Worm (Caenorhabditis elegans) whole organism, L1 larva: ENCODE data around the gene Y40A1A.2.

ENCODE experiments used
- C04F5.9 ChIP-seq: sonication (generic microtip); optimal IDR thresholded peaks from 2 replicates; lab custom pipeline; 2016; ENCODE audit warnings: missing genetic modification characterization, missing compliant biosample characterization
- Y116A8C.19 ChIP-seq: sonication (generic microtip); optimal IDR thresholded peaks from 2 replicates; lab custom pipeline; 2016; ENCODE audit warnings: missing compliant biosample characterization, missing genetic modification characterization, borderline replicate concordance
- alr-1 ChIP-seq: fragments of 200-800 bp; sonication (Bioruptor generic); optimal IDR thresholded peaks from 2 replicates; lab custom pipeline; 2018; ENCODE audit warnings: borderline replicate concordance, mild to moderate bottlenecking, missing genetic modification characterization, missing compliant biosample characterization
- blmp-1 ChIP-seq: fragments of 150-350 bp; optimal IDR thresholded peaks from 2 replicates; lab custom pipeline; 2014; ENCODE audit warnings: missing biosample characterization, missing genetic modification characterization
- dpl-1 ChIP-seq, 3 experiments: fragments of 150-350 bp in 2 of 3; sonication (generic microtip) in 1 of 3; optimal IDR thresholded peaks; 2 replicates each; lab custom pipeline; 2014 to 2017; ENCODE audit warnings: missing biosample characterization in 3 of 3, missing genetic modification characterization in 3 of 3, missing genetic modification reagents in 3 of 3
- efl-1 ChIP-seq, 4 experiments: fragments of 150-350 bp; optimal IDR thresholded peaks in 3 of 4; peaks in 1 of 4; 1 replicate in 1 of 4; 2 replicates in 3 of 4; lab custom pipeline; 2014; ENCODE audit warnings: missing biosample characterization in 2 of 4, missing genetic modification characterization in 2 of 4, missing genetic modification reagents in 2 of 4
- egl-13 ChIP-seq: sonication (generic microtip); optimal IDR thresholded peaks from 2 replicates; lab custom pipeline; 2016; ENCODE audit warnings: missing genotype, missing genetic modification reagents, missing genetic modification characterization, missing compliant biosample characterization
- egl-27 ChIP-seq, 2 experiments: fragments of 150-350 bp in 1 of 2; sonication (generic microtip); optimal IDR thresholded peaks; 3 replicates each; lab custom pipeline; 2017 to 2018; ENCODE audit warnings: missing biosample characterization in 2 of 2, missing genetic modification characterization in 2 of 2, missing genetic modification reagents in 2 of 2
- elt-3 ChIP-seq, 6 experiments: fragments of 150-350 bp in 1 of 6; sonication (generic microtip); optimal IDR thresholded peaks; 2 replicates each; lab custom pipeline; 2017 to 2018; ENCODE audit warnings: missing biosample characterization in 6 of 6, missing genetic modification characterization in 6 of 6, inconsistent platforms in 1 of 6
- grh-1 ChIP-seq: fragments of 200-800 bp; sonication (Bioruptor generic); IDR thresholded peaks from 2 replicates; pipeline ENCODE4 v1.3.6; 2022; ENCODE audit warnings: missing genetic modification reagents, missing genetic modification characterization, missing compliant biosample characterization
- hlh-4 ChIP-seq: sonication (generic microtip); optimal IDR thresholded peaks from 2 replicates; lab custom pipeline; 2016; ENCODE audit warnings: mild to moderate bottlenecking, missing genetic modification characterization, missing compliant biosample characterization
- hpl-2 ChIP-seq: fragments of 150-350 bp; optimal IDR thresholded peaks from 2 replicates; lab custom pipeline; 2014; ENCODE audit warnings: missing biosample characterization, missing genetic modification reagents, missing genetic modification characterization
- isw-1 ChIP-seq: fragments of 200-800 bp; sonication (Bioruptor generic); IDR thresholded peaks from 2 replicates; pipeline ENCODE4 v1.3.6; 2022; ENCODE audit warnings: missing genetic modification characterization, missing compliant biosample characterization
- jun-1 ChIP-seq: fragments of 150-350 bp; optimal IDR thresholded peaks from 2 replicates; lab custom pipeline; 2014; ENCODE audit warnings: missing biosample characterization, missing genetic modification reagents, missing genetic modification characterization
- lin-15B ChIP-seq: fragments of 150-350 bp; sonication (generic microtip); optimal IDR thresholded peaks from 3 replicates; lab custom pipeline; 2014; ENCODE audit warnings: missing biosample characterization, missing genetic modification characterization
- lin-35 ChIP-seq, 2 experiments: fragments of 150-350 bp; optimal IDR thresholded peaks; 2 replicates each; lab custom pipeline; 2014; ENCODE audit warnings: missing biosample characterization in 2 of 2, missing genetic modification characterization in 2 of 2, missing genetic modification reagents in 2 of 2
- lin-39 ChIP-seq: fragments of 150-350 bp; optimal IDR thresholded peaks from 2 replicates; lab custom pipeline; 2014; ENCODE audit warnings: missing biosample characterization, missing genetic modification reagents, missing genetic modification characterization
- lir-3 ChIP-seq: sonication (generic microtip); optimal IDR thresholded peaks from 2 replicates; lab custom pipeline; 2016; ENCODE audit warnings: mild to moderate bottlenecking, missing genetic modification characterization, moderate library complexity, missing compliant biosample characterization; ENCODE audit not compliant: poor library complexity
- mab-9 ChIP-seq: fragments of 200-800 bp; sonication (Bioruptor generic); IDR thresholded peaks from 2 replicates; pipeline ENCODE4 v1.3.6; 2022; ENCODE audit warnings: missing genetic modification reagents, missing genetic modification characterization, missing compliant biosample characterization
- mdl-1 ChIP-seq, 2 experiments: fragments of 150-350 bp; optimal IDR thresholded peaks; 2 replicates each; lab custom pipeline; 2014 to 2017; ENCODE audit warnings: missing biosample characterization in 2 of 2, missing genetic modification characterization in 2 of 2, inconsistent platforms in 1 of 2
- mef-2 ChIP-seq: fragments of 150-350 bp; optimal IDR thresholded peaks from 2 replicates; lab custom pipeline; 2014; ENCODE audit warnings: missing biosample characterization, missing genetic modification characterization
- nhr-12 ChIP-seq: sonication (generic microtip); optimal IDR thresholded peaks from 2 replicates; lab custom pipeline; 2017; ENCODE audit warnings: missing biosample characterization, missing genetic modification characterization
- nhr-19 ChIP-seq: fragments of 200-800 bp; sonication (Bioruptor generic); conservative IDR thresholded peaks from 2 replicates; pipeline ENCODE4 v1.3.6; 2022; ENCODE audit warnings: missing genetic modification characterization, missing compliant biosample characterization
- nhr-20 ChIP-seq: sonication (generic microtip); optimal IDR thresholded peaks from 2 replicates; lab custom pipeline; 2016; ENCODE audit warnings: mild to moderate bottlenecking, missing genetic modification characterization, missing compliant biosample characterization
- nhr-71 ChIP-seq: sonication (generic microtip); optimal IDR thresholded peaks from 2 replicates; lab custom pipeline; 2016; ENCODE audit warnings: mild to moderate bottlenecking, missing genetic modification characterization, moderate library complexity, missing compliant biosample characterization
- nhr-76 ChIP-seq: sonication (generic microtip); optimal IDR thresholded peaks from 2 replicates; lab custom pipeline; 2017; ENCODE audit warnings: missing biosample characterization, missing genetic modification characterization
- nhr-77 ChIP-seq: fragments of 150-350 bp; optimal IDR thresholded peaks from 2 replicates; lab custom pipeline; 2014; ENCODE audit warnings: missing biosample characterization, missing genetic modification characterization
- nhr-84 ChIP-seq: sonication (generic microtip); optimal IDR thresholded peaks from 2 replicates; lab custom pipeline; 2017; ENCODE audit warnings: missing biosample characterization, missing genetic modification characterization
- pag-3 ChIP-seq: sonication (generic microtip); optimal IDR thresholded peaks from 2 replicates; lab custom pipeline; 2017; ENCODE audit warnings: missing genetic modification characterization, mild to moderate bottlenecking, missing compliant biosample characterization, antibody characterized with exemption, borderline replicate concordance; ENCODE audit not compliant: insufficient read depth
- pqm-1 ChIP-seq: sonication (generic microtip); optimal IDR thresholded peaks from 3 replicates; lab custom pipeline; 2017; ENCODE audit warnings: missing biosample characterization, missing genetic modification characterization
- snpc-4 ChIP-seq: fragments of 150-350 bp; optimal IDR thresholded peaks from 2 replicates; lab custom pipeline; 2014; ENCODE audit warnings: missing biosample characterization, missing genetic modification characterization
- sox-4 ChIP-seq: sonication (generic microtip); optimal IDR thresholded peaks from 2 replicates; lab custom pipeline; 2016; ENCODE audit warnings: missing genetic modification characterization, missing compliant biosample characterization
- sup-37 ChIP-seq: fragments of 200-800 bp; sonication (Bioruptor generic); optimal IDR thresholded peaks from 2 replicates; lab custom pipeline; 2018; ENCODE audit warnings: mild to moderate bottlenecking, missing genetic modification characterization, missing compliant biosample characterization
- swsn-7 ChIP-seq: sonication (generic microtip); optimal IDR thresholded peaks from 2 replicates; lab custom pipeline; 2016; ENCODE audit warnings: missing genetic modification characterization, missing compliant biosample characterization
- tbx-2 ChIP-seq: sonication (generic microtip); optimal IDR thresholded peaks from 2 replicates; lab custom pipeline; 2016; ENCODE audit warnings: missing genetic modification characterization, missing compliant biosample characterization
- tlp-1 ChIP-seq: fragments of 150-350 bp; optimal IDR thresholded peaks from 2 replicates; lab custom pipeline; 2014; ENCODE audit warnings: missing biosample characterization, missing genetic modification characterization
- unc-30 ChIP-seq: sonication (generic microtip); optimal IDR thresholded peaks from 2 replicates; lab custom pipeline; 2017; ENCODE audit warnings: missing biosample characterization, missing genetic modification characterization
- unc-86 ChIP-seq: sonication (generic microtip); optimal IDR thresholded peaks from 2 replicates; lab custom pipeline; 2016; ENCODE audit warnings: missing genetic modification characterization, missing compliant biosample characterization
- unc-98 ChIP-seq: fragments of 200-800 bp; sonication (Bioruptor generic); IDR thresholded peaks from 2 replicates; pipeline ENCODE4 v1.3.6; 2022; ENCODE audit warnings: missing genetic modification characterization, missing compliant biosample characterization
- xbp-1 ChIP-seq: sonication (generic microtip); optimal IDR thresholded peaks from 2 replicates; lab custom pipeline; 2016; ENCODE audit warnings: missing genetic modification characterization, missing compliant biosample characterization
- zip-4 ChIP-seq: fragments of 200-800 bp; sonication (Bioruptor generic); optimal IDR thresholded peaks from 2 replicates; lab custom pipeline; 2018; ENCODE audit warnings: mild to moderate bottlenecking, missing genetic modification characterization, moderate library complexity, missing compliant biosample characterization

The Y40A1A.2 gene

DNA sequence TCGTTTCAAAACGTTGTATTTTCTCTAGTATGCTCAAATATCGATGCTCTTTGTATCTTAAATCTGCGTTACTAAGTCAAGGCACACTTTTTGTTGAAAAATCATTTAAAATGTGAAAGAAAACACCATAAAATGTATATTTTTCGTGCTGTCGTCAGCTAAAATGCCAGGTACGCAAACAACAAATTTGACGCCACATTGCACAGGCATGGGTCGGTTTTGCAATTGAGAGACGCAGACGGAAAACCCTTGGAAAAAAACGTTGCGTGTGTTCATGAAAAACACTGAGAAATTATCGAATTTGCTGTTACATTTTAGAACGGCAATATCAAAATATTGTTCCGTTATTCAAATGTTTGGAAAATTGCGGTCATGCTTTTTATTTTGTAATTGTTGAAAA, 25.7 kb upstream of the Y40A1A.2 start (continued):
- peak; percentile 48 for TF ChIP-seq jun-1 (tag; lab: Kevin White, UChicago)
- peak; percentile 56 to 62 for TF ChIP-seq efl-1 (optimal IDR thresholded peaks at IDR 0.05; lab: Kevin White, UChicago)
- peak; percentile 41 to 96 for TF ChIP-seq efl-1 (GFP tag; optimal IDR thresholded peaks at IDR 0.05 in 1 of 2; lab: Kevin White, UChicago)
- peak in 1 of 2 experiments; percentile 64 for TF ChIP-seq mdl-1 (tag; optimal IDR thresholded peaks at IDR 0.05; lab: Kevin White, UChicago)
- 0 out of 2 replicates have a peak, but pooled peaks have one; percentile 12 for TF ChIP-seq grh-1 (GFP tag; lab: Robert Waterston, UW)
- TF ChIP-seq, all 84 proteins: peak for 33

ce11 chrX:1969575-1969974, 21.0 kb upstream of the Y40A1A.2 start, which contains the start of gene str-79:
Gene str-79 (plus strand): TSS chrX:1969875.
- TF ChIP-seq unc-98 (GFP tag; lab: Robert Waterston, UW) (no peak), nhr-84 (tag; lab: Kevin White, UChicago) (no peak), swsn-7 (tag; lab: Kevin White, UChicago) (no peak), egl-27 (tag; optimal IDR thresholded peaks at IDR 0.05; lab: Kevin White, UChicago) (no peak), lir-3 (tag; lab: Kevin White, UChicago) (no peak), mef-2 (no peak), sup-37 (GFP tag; lab: Kevin White, UChicago) (no peak), nhr-20 (no peak), blmp-1 (tag; lab: Kevin White, UChicago) (no peak), pag-3 (tag; lab: Kevin White, UChicago) (no peak), nhr-76 (tag; lab: Kevin White, UChicago) (no peak), snpc-4 (no peak), egl-13 (no peak), nhr-19 (GFP tag; lab: Robert Waterston, UW) (no peak), alr-1 (tag; lab: Kevin White, UChicago) (no peak), lin-15B (tag; lab: Kevin White, UChicago) (no peak), C04F5.9 (tag; lab: Kevin White, UChicago) (no peak)

ce11 chrX:1971647-1972046, 18.9 kb upstream of the Y40A1A.2 start:
- TF ChIP-seq lir-3 (tag; lab: Kevin White, UChicago) (no peak), elt-3 (tag; optimal IDR thresholded peaks at IDR 0.05; lab: Kevin White, UChicago) (no peak), sox-4 (tag; lab: Kevin White, UChicago) (no peak), alr-1 (tag; lab: Kevin White, UChicago) (no peak), tbx-2 (no peak), nhr-12 (no peak), mab-9 (no peak), Y116A8C.19 (no peak), xbp-1 (tag; lab: Kevin White, UChicago) (no peak), hlh-4 (no peak), lin-39 (no peak), nhr-71 (no peak), unc-86 (tag; lab: Kevin White, UChicago) (no peak), lin-35 (GFP tag; optimal IDR thresholded peaks at IDR 0.05; lab: Kevin White, UChicago) (no peak)
- TF ChIP-seq, all 84 proteins: peak for 0

DNA sequence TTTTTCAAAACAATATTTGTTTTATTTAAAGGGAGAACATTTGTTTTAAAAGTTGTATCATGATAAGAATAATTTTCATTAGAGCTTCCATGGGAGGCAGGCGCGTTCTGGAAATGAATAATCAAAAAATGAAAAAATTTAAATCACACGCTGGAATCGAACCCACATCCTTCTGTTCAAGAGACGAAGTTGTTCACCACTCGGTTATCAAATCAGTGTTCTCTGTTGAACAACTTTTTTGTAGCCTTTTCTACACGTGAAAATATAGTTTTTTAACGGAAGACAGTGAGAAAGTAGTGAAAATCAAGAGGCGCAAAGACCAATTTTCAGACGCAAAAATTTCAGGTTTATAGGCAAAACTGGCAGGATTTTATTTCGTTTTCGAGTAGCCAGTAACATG, 17.8 kb upstream of the Y40A1A.2 start:
- TF ChIP-seq nhr-77 (tag; lab: Kevin White, UChicago) (no peak), sox-4 (tag; lab: Kevin White, UChicago) (no peak), pag-3 (tag; lab: Kevin White, UChicago) (no peak), dpl-1 (GFP tag; optimal IDR thresholded peaks at IDR 0.05; lab: Kevin White, UChicago) (no peak), elt-3 (tag; optimal IDR thresholded peaks at IDR 0.05; lab: Kevin White, UChicago) (no peak), alr-1 (tag; lab: Kevin White, UChicago) (no peak), unc-30 (tag; lab: Kevin White, UChicago) (no peak), unc-98 (GFP tag; lab: Robert Waterston, UW) (no peak), isw-1 (GFP tag; lab: Robert Waterston, UW) (no peak), egl-27 (tag; optimal IDR thresholded peaks at IDR 0.05; lab: Kevin White, UChicago) (no peak), zip-4 (GFP tag; lab: Kevin White, UChicago) (no peak), pqm-1 (tag; lab: Kevin White, UChicago) (no peak), tlp-1 (tag; lab: Kevin White, UChicago) (no peak), hpl-2 (no peak), lin-35 (GFP tag; optimal IDR thresholded peaks at IDR 0.05; lab: Kevin White, UChicago) (no peak)
